Worm (Caenorhabditis elegans) whole organism, young adult: ENCODE measurements around the gene sri-21.

Source experiments
- B0261.1 ChIP-seq: sonication (generic microtip); optimal IDR thresholded peaks from 2 replicates; lab custom pipeline; 2016; ENCODE audit warnings: mild to moderate bottlenecking, missing genetic modification characterization, moderate library complexity, missing compliant biosample characterization
- Y95B8A.8 ChIP-seq: fragments of 200-800 bp; sonication (Bioruptor generic); IDR thresholded peaks from 2 replicates; pipeline ENCODE4 v1.3.6; 2022; ENCODE audit warnings: missing genetic modification reagents, missing genetic modification characterization, missing compliant biosample characterization
- ama-1 ChIP-seq, 3 experiments: fragments of 150-350 bp in 1 of 3; sonication (generic microtip) in 2 of 3; optimal IDR thresholded peaks; 2 replicates each; lab custom pipeline; 2014 to 2018; ENCODE audit warnings: missing biosample characterization in 2 of 3, missing genetic modification characterization in 2 of 3, missing genetic modification reagents in 2 of 3
- ccch-3 ChIP-seq: fragments of 200-800 bp; sonication (Bioruptor generic); optimal IDR thresholded peaks from 2 replicates; lab custom pipeline; 2018; ENCODE audit warnings: mild to moderate bottlenecking, missing genetic modification characterization, missing compliant biosample characterization
- madf-10 ChIP-seq: sonication (generic microtip); optimal IDR thresholded peaks from 2 replicates; lab custom pipeline; 2016; ENCODE audit warnings: mild to moderate bottlenecking, missing genetic modification characterization, missing compliant biosample characterization
- mcd-1 ChIP-seq: fragments of 200-800 bp; sonication (Bioruptor generic); IDR thresholded peaks from 2 replicates; pipeline ENCODE4 v1.3.6; 2022; ENCODE audit warnings: missing genetic modification reagents, missing genetic modification characterization, missing compliant biosample characterization

DNA sequence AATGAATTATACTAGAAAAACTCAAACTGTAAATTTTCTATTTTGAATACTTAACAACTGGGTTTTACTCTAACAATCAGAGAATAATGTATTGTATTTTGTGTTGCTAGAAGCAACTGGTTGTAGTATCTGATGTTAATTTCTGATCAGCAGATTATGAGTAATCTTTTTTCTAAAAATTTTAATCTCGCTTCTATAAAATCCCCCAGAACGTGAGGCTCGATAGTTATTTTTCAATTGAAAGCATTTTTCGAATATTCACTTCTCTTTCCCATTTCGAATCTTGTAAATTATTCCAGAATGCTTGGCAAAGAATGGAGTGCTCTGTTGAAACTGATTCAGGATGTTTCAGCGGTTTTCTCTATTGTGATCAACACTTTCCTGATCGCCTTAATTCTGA is 31.8 kb upstream of the sri-21 start, which contains the start of gene str-227:
- TF ChIP-seq B0261.1 (tag; lab: Kevin White, UChicago) (no peak), ccch-3 (GFP tag; lab: Kevin White, UChicago) (no peak), Y95B8A.8 (GFP tag; lab: Robert Waterston, UW) (no peak), ama-1 (optimal IDR thresholded peaks at IDR 0.05; lab: Kevin White, UChicago) (no peak), ama-1 (GFP tag; optimal IDR thresholded peaks at IDR 0.05; lab: Kevin White, UChicago) (no peak), mcd-1 (GFP tag; lab: Robert Waterston, UW) (no peak), madf-10 (tag; lab: Kevin White, UChicago) (no peak)
